Fruit fly (Drosophila melanogaster) whole organism, embryonic: ENCODE data around the gene Tg.

Experiments used
- Ada2b ChIP-seq: fragments of 200-800 bp; sonication (Bioruptor generic); IDR thresholded peaks from 2 replicates; pipeline ENCODE4 v1.3.6; 2022; ENCODE audit warnings: missing biosample characterization, missing genetic modification characterization
- B-H1 ChIP-seq: fragments of 200-800 bp; sonication (Bioruptor generic); IDR thresholded peaks from 3 replicates; pipeline ENCODE4 v1.3.6; 2022; ENCODE audit warnings: missing biosample characterization, missing genetic modification characterization
- CG10654 ChIP-seq: fragments of 200-800 bp; sonication (Bioruptor generic); optimal IDR thresholded peaks from 2 replicates; lab custom pipeline; 2016; ENCODE audit warnings: missing biosample characterization, missing genetic modification characterization
- CG10979 ChIP-seq: fragments of 200-800 bp; sonication (Bioruptor generic); optimal IDR thresholded peaks from 2 replicates; lab custom pipeline; 2018; ENCODE audit warnings: missing biosample characterization, mild to moderate bottlenecking, missing genetic modification characterization, moderate library complexity
- CG12071 ChIP-seq: fragments of 200-800 bp; sonication (Bioruptor generic); optimal IDR thresholded peaks from 3 replicates; lab custom pipeline; 2018; ENCODE audit warnings: missing biosample characterization, mild to moderate bottlenecking, missing genetic modification characterization
- CG12155 ChIP-seq: fragments of 200-800 bp; sonication (Bioruptor generic); optimal IDR thresholded peaks from 3 replicates; lab custom pipeline; 2016; ENCODE audit warnings: missing biosample characterization, missing genetic modification characterization
- CG13123 ChIP-seq: fragments of 200-800 bp; sonication (Bioruptor generic); optimal IDR thresholded peaks from 2 replicates; lab custom pipeline; 2016; ENCODE audit warnings: missing biosample characterization, missing genetic modification characterization
- CG13296 ChIP-seq: fragments of 200-800 bp; sonication (Bioruptor generic); optimal IDR thresholded peaks from 3 replicates; lab custom pipeline; 2018; ENCODE audit warnings: missing biosample characterization, mild to moderate bottlenecking, missing genetic modification characterization
- CG13424 ChIP-seq: fragments of 200-800 bp; sonication (Bioruptor generic); optimal IDR thresholded peaks from 2 replicates; lab custom pipeline; 2019; ENCODE audit warnings: missing biosample characterization, mild to moderate bottlenecking, missing genetic modification characterization, moderate library complexity
- CG13624 ChIP-seq: fragments of 200-800 bp; sonication (Bioruptor generic); optimal IDR thresholded peaks from 2 replicates; lab custom pipeline; 2016; ENCODE audit warnings: missing biosample characterization, missing genetic modification characterization
- CG14860 ChIP-seq: fragments of 200-800 bp; sonication (Bioruptor generic); IDR thresholded peaks from 3 replicates; pipeline ENCODE4 v1.3.6; 2022; ENCODE audit warnings: missing biosample characterization, missing genetic modification characterization; ENCODE audit not compliant: partially characterized antibody
- CG18262 ChIP-seq: fragments of 200-800 bp; optimal IDR thresholded peaks from 3 replicates; lab custom pipeline; 2019; ENCODE audit warnings: missing biosample characterization, mild to moderate bottlenecking, missing genetic modification characterization, moderate library complexity
- CG2875 ChIP-seq: fragments of 200-800 bp; sonication (Bioruptor generic); optimal IDR thresholded peaks from 2 replicates; lab custom pipeline; 2017; ENCODE audit warnings: missing biosample characterization, mild to moderate bottlenecking, missing genetic modification characterization, missing genetic modification reagents
- CG34224 ChIP-seq: fragments of 200-800 bp; sonication (Bioruptor generic); IDR thresholded peaks from 3 replicates; pipeline ENCODE4 v1.3.6; 2022; ENCODE audit warnings: missing biosample characterization, missing genetic modification characterization; ENCODE audit not compliant: partially characterized antibody
- CG34376 ChIP-seq: fragments of 200-800 bp; sonication (Bioruptor generic); optimal IDR thresholded peaks from 2 replicates; lab custom pipeline; 2018; ENCODE audit warnings: missing biosample characterization, mild to moderate bottlenecking, missing genetic modification characterization
- CG3726 ChIP-seq: fragments of 200-800 bp; sonication (Bioruptor generic); IDR thresholded peaks from 3 replicates; pipeline ENCODE4, ENCODE4 v1.3.6; 2022; ENCODE audit warnings: missing biosample characterization, missing genetic modification characterization
- CG4360 ChIP-seq: fragments of 200-800 bp; sonication (Bioruptor generic); IDR thresholded peaks from 2 replicates; pipeline ENCODE4 v1.3.6; 2022; ENCODE audit warnings: missing biosample characterization, missing genetic modification characterization
- CG43689 ChIP-seq: fragments of 200-800 bp; sonication (Bioruptor generic); IDR thresholded peaks from 2 replicates; pipeline ENCODE4 v1.3.6; 2022; ENCODE audit warnings: missing biosample characterization, missing genetic modification characterization
- CG6689 ChIP-seq: fragments of 200-800 bp; sonication (Bioruptor generic); IDR thresholded peaks from 2 replicates; pipeline ENCODE4 v1.3.6; 2022; ENCODE audit warnings: missing biosample characterization, missing genetic modification characterization
- CG6791 ChIP-seq: fragments of 200-800 bp; sonication (Bioruptor generic); IDR thresholded peaks from 3 replicates; pipeline ENCODE4 v1.3.6; 2022; ENCODE audit warnings: missing biosample characterization, missing genetic modification characterization; ENCODE audit not compliant: partially characterized antibody
- CG7839 ChIP-seq: fragments of 200-800 bp; sonication (Bioruptor generic); optimal IDR thresholded peaks from 3 replicates; lab custom pipeline; 2018; ENCODE audit warnings: missing biosample characterization, mild to moderate bottlenecking, missing genetic modification characterization, moderate library complexity
- CG7928 ChIP-seq: fragments of 200-800 bp; sonication (Bioruptor generic); optimal IDR thresholded peaks from 2 replicates; lab custom pipeline; 2017; ENCODE audit warnings: missing biosample characterization, mild to moderate bottlenecking, missing genetic modification characterization
- CG8089 ChIP-seq: fragments of 200-800 bp; sonication (Bioruptor generic); optimal IDR thresholded peaks from 3 replicates; lab custom pipeline; 2016; ENCODE audit warnings: missing biosample characterization, missing genetic modification characterization
- CG9727 ChIP-seq: fragments of 200-800 bp; sonication (Bioruptor generic); optimal IDR thresholded peaks from 3 replicates; lab custom pipeline; 2017; ENCODE audit warnings: missing biosample characterization, mild to moderate bottlenecking, missing genetic modification characterization
- CTCF ChIP-seq: fragments of 200-800 bp; sonication (Bioruptor generic); optimal IDR thresholded peaks from 2 replicates; lab custom pipeline; 2017; ENCODE audit warnings: missing biosample characterization, mild to moderate bottlenecking, missing genetic modification characterization, moderate library complexity
- Dad ChIP-seq: fragments of 200-800 bp; sonication (Bioruptor generic); optimal IDR thresholded peaks from 3 replicates; lab custom pipeline; 2016; ENCODE audit warnings: missing biosample characterization, missing genetic modification characterization
- HLH4C ChIP-seq: fragments of 200-800 bp; sonication (Bioruptor generic); IDR thresholded peaks from 3 replicates; pipeline ENCODE4 v1.3.6; 2022; ENCODE audit warnings: missing biosample characterization, missing genetic modification characterization; ENCODE audit not compliant: partially characterized antibody
- HmgZ ChIP-seq: fragments of 200-800 bp; sonication (Bioruptor generic); optimal IDR thresholded peaks from 2 replicates; lab custom pipeline; 2018; ENCODE audit warnings: missing biosample characterization, mild to moderate bottlenecking, missing genetic modification characterization
- NC2β ChIP-seq: fragments of 200-800 bp; sonication (Bioruptor generic); optimal IDR thresholded peaks from 2 replicates; lab custom pipeline; 2016; ENCODE audit warnings: missing biosample characterization, missing genetic modification characterization
- Nf-YB ChIP-seq: fragments of 200-800 bp; sonication (Bioruptor generic); optimal IDR thresholded peaks from 3 replicates; lab custom pipeline; 2019; ENCODE audit warnings: missing biosample characterization, mild to moderate bottlenecking, missing genetic modification characterization, moderate library complexity
- Oaz ChIP-seq: fragments of 200-800 bp; sonication (Bioruptor generic); IDR thresholded peaks from 2 replicates; pipeline ENCODE4 v1.3.6; 2022; ENCODE audit warnings: missing biosample characterization, missing genetic modification characterization
- Ptx1 ChIP-seq: fragments of 200-800 bp; sonication (Bioruptor generic); IDR thresholded peaks from 2 replicates; pipeline ENCODE4 v1.3.6; 2022; ENCODE audit warnings: missing biosample characterization, missing genetic modification characterization
- Vsx1 ChIP-seq: fragments of 200-800 bp; sonication (Bioruptor generic); optimal IDR thresholded peaks from 2 replicates; lab custom pipeline; 2017; ENCODE audit warnings: missing biosample characterization, mild to moderate bottlenecking, missing genetic modification characterization, missing genetic modification reagents
- az2 ChIP-seq: fragments of 200-800 bp; sonication (Bioruptor generic); optimal IDR thresholded peaks from 3 replicates; lab custom pipeline; 2016; ENCODE audit warnings: missing biosample characterization, missing genetic modification characterization
- bcd ChIP-seq: fragments of 200-800 bp; sonication (Bioruptor generic); optimal IDR thresholded peaks from 2 replicates; lab custom pipeline; 2017; ENCODE audit warnings: missing biosample characterization, mild to moderate bottlenecking, missing genetic modification characterization
- cas ChIP-seq: fragments of 200-800 bp; sonication (Bioruptor generic); IDR thresholded peaks from 2 replicates; pipeline ENCODE4 v1.3.6; 2022; ENCODE audit warnings: missing biosample characterization, missing genetic modification characterization
- ci ChIP-seq: fragments of 200-800 bp; sonication (Bioruptor generic); IDR thresholded peaks from 3 replicates; pipeline ENCODE4 v1.3.6; 2022; ENCODE audit warnings: missing biosample characterization, missing genetic modification characterization
- croc ChIP-seq: fragments of 200-800 bp; sonication (Bioruptor generic); conservative IDR thresholded peaks from 3 replicates; pipeline ENCODE4 v1.3.6; 2022; ENCODE audit warnings: missing biosample characterization, missing genetic modification characterization
- disco-r ChIP-seq: fragments of 200-800 bp; sonication (Bioruptor generic); optimal IDR thresholded peaks from 2 replicates; lab custom pipeline; 2016; ENCODE audit warnings: missing biosample characterization, missing genetic modification characterization
- emc ChIP-seq: fragments of 200-800 bp; sonication (Bioruptor generic); optimal IDR thresholded peaks from 2 replicates; lab custom pipeline; 2016; ENCODE audit warnings: missing biosample characterization, missing genetic modification characterization
- ems ChIP-seq: fragments of 200-800 bp; sonication (Bioruptor generic); optimal IDR thresholded peaks from 3 replicates; lab custom pipeline; 2016; ENCODE audit warnings: missing biosample characterization, missing genetic modification characterization
- fd102C ChIP-seq: fragments of 200-800 bp; sonication (Bioruptor generic); optimal IDR thresholded peaks from 2 replicates; lab custom pipeline; 2018; ENCODE audit warnings: missing biosample characterization, mild to moderate bottlenecking, missing genetic modification characterization, moderate library complexity
- grn ChIP-seq: fragments of 200-800 bp; sonication (Bioruptor generic); optimal IDR thresholded peaks from 3 replicates; lab custom pipeline; 2017; ENCODE audit warnings: missing biosample characterization, missing genetic modification characterization
- h ChIP-seq: fragments of >200 bp; optimal IDR thresholded peaks from 2 replicates; lab custom pipeline; 2017
- org-1 ChIP-seq: fragments of 200-800 bp; sonication (Bioruptor generic); optimal IDR thresholded peaks from 2 replicates; lab custom pipeline; 2017; ENCODE audit warnings: missing biosample characterization, missing genetic modification characterization
- schlank ChIP-seq: fragments of 200-800 bp; sonication (Bioruptor generic); optimal IDR thresholded peaks from 2 replicates; lab custom pipeline; 2018; ENCODE audit warnings: missing biosample characterization, mild to moderate bottlenecking, missing genetic modification characterization
- seq ChIP-seq: fragments of 200-800 bp; sonication (Bioruptor generic); IDR thresholded peaks from 2 replicates; pipeline ENCODE4 v1.3.6; 2022; ENCODE audit warnings: missing biosample characterization, missing genetic modification characterization
- sima ChIP-seq: fragments of 200-800 bp; sonication (Bioruptor generic); optimal IDR thresholded peaks from 2 replicates; lab custom pipeline; 2016; ENCODE audit warnings: missing biosample characterization, missing genetic modification characterization
- slp2 ChIP-seq: fragments of 200-800 bp; sonication (Bioruptor generic); optimal IDR thresholded peaks from 2 replicates; lab custom pipeline; 2016; ENCODE audit warnings: missing biosample characterization, missing genetic modification characterization
- so ChIP-seq: fragments of 200-800 bp; sonication (Bioruptor generic); IDR thresholded peaks from 3 replicates; pipeline ENCODE4 v1.3.6; 2022; ENCODE audit warnings: missing biosample characterization, missing genetic modification characterization
- sob ChIP-seq: fragments of 200-800 bp; sonication (Bioruptor generic); IDR thresholded peaks from 2 replicates; pipeline ENCODE4 v1.3.6; 2022; ENCODE audit warnings: missing biosample characterization, missing genetic modification characterization
- sr ChIP-seq: fragments of 200-800 bp; sonication (Bioruptor generic); IDR thresholded peaks from 3 replicates; pipeline ENCODE4 v1.3.6; 2022; ENCODE audit warnings: missing biosample characterization, missing genetic modification characterization
- sug ChIP-seq: fragments of 200-800 bp; optimal IDR thresholded peaks from 2 replicates; lab custom pipeline; 2019; ENCODE audit warnings: missing biosample characterization, mild to moderate bottlenecking, missing genetic modification characterization, moderate library complexity

Gene Tg

dm6 chr2L:7964611-7965010, 46.6 kb upstream of the Tg start (continued):
- TF ChIP-seq CG3726 (GFP tag; lab: Robert Waterston, UW) (peak; percentile 67; the same call in 2 of the 3 replicates), emc (GFP tag; lab: Kevin White, UChicago) (no peak), sr (peak; percentile 56; the same call in 1 of the 3 replicates), ci (GFP tag; lab: Robert Waterston, UW) (peak; percentile 93), h (no peak), fd102C (GFP tag; lab: Kevin White, UChicago) (no peak), CG9727 (peak; percentile 48), az2 (GFP tag; lab: Kevin White, UChicago) (peak; percentile 77), CG13123 (GFP tag; lab: Kevin White, UChicago) (peak; percentile 41), Oaz (GFP tag; lab: Robert Waterston, UW) (peak; percentile 73), CG43689 (peak; percentile 65), croc (GFP tag; lab: Robert Waterston, UW) (peak; percentile 65), CG34224 (GFP tag; lab: Robert Waterston, UW) (no peak), HLH4C (GFP tag; lab: Robert Waterston, UW) (no peak), CG6689 (GFP tag; lab: Robert Waterston, UW) (peak; percentile 84), cas (GFP tag; lab: Robert Waterston, UW) (no peak), Vsx1 (GFP tag; lab: Kevin White, UChicago) (peak; percentile 20), schlank (no peak), CG18262 (tag; lab: Kevin White, UChicago) (peak; percentile 64), sima (GFP tag; lab: Kevin White, UChicago) (no peak), so (peak; percentile 72; the same call in 2 of the 3 replicates), CG10979 (tag; lab: Kevin White, UChicago) (peak; percentile 63), slp2 (GFP tag; lab: Kevin White, UChicago) (peak; percentile 69), CG13424 (peak; percentile 76), CG4360 (GFP tag; lab: Robert Waterston, UW) (peak; percentile 53; the same call in 1 of the 2 replicates), bcd (GFP tag; lab: Kevin White, UChicago) (peak; percentile 64), grn (no peak), seq (GFP tag; lab: Robert Waterston, UW) (peak; percentile 81), org-1 (GFP tag; lab: Kevin White, UChicago) (peak; percentile 65), CG8089 (GFP tag; lab: Kevin White, UChicago) (peak; percentile 60), B-H1 (peak; percentile 77), ems (GFP tag; lab: Kevin White, UChicago) (peak; percentile 64), CG10654 (GFP tag; lab: Kevin White, UChicago) (peak; percentile 56), Ptx1 (GFP tag; lab: Robert Waterston, UW) (peak; percentile 84), CG13296 (GFP tag; lab: Kevin White, UChicago) (peak; percentile 42), Nf-YB (GFP tag; lab: Kevin White, UChicago) (peak; percentile 18), CTCF (GFP tag; lab: Kevin White, UChicago) (no peak), HmgZ (tag; lab: Kevin White, UChicago) (peak; percentile 11), Ada2b (GFP tag; lab: Robert Waterston, UW) (peak; percentile 83), sob (GFP tag; lab: Robert Waterston, UW) (peak; percentile 77), CG2875 (GFP tag; lab: Kevin White, UChicago) (peak; percentile 67), CG12155 (GFP tag; lab: Kevin White, UChicago) (peak; percentile 41), sug (tag; lab: Kevin White, UChicago) (peak; percentile 4), CG12071 (peak; percentile 30), Dad (GFP tag; lab: Kevin White, UChicago) (peak; percentile 35), CG13624 (GFP tag; lab: Kevin White, UChicago) (peak; percentile 44), CG34376 (no peak), CG7928 (GFP tag; lab: Kevin White, UChicago) (no peak), NC2β (GFP tag; lab: Kevin White, UChicago) (peak; percentile 65), CG6791 (GFP tag; lab: Robert Waterston, UW) (no peak), CG7839 (tag; lab: Kevin White, UChicago) (peak; percentile 76), CG14860 (GFP tag; lab: Robert Waterston, UW) (no peak), disco-r (GFP tag; lab: Kevin White, UChicago) (peak; percentile 36)
